Worm (Caenorhabditis elegans) whole organism, young adult: ENCODE data around the gene idpp-6.

ENCODE experiments used
- ceh-40 ChIP-seq: fragments of 200-800 bp; sonication (Bioruptor generic); IDR thresholded peaks from 2 replicates; pipeline ENCODE4 v1.3.6; 2022; ENCODE audit warnings: missing genetic modification characterization, missing compliant biosample characterization
- pha-4 ChIP-seq: fragments of 150-350 bp; sonication (generic microtip); optimal IDR thresholded peaks from 2 replicates; lab custom pipeline; 2014; ENCODE audit warnings: missing biosample characterization, missing genetic modification reagents, missing genetic modification characterization
- snpc-3.4 ChIP-seq: sonication (generic microtip); optimal IDR thresholded peaks from 2 replicates; lab custom pipeline; 2017; ENCODE audit warnings: missing genetic modification characterization, mild to moderate bottlenecking, missing compliant biosample characterization, antibody characterized with exemption, moderate library complexity, missing genotype, missing genetic modification reagents
- snpc-4 ChIP-seq, 5 experiments: fragments of 150-350 bp in 1 of 5; sonication (generic microtip) in 4 of 5; optimal IDR thresholded peaks; 2 replicates each; lab custom pipeline; 2014 to 2018; ENCODE audit warnings: missing genetic modification characterization in 5 of 5, missing biosample characterization in 3 of 5, antibody characterized with exemption in 2 of 5, mild to moderate bottlenecking in 2 of 5, missing compliant biosample characterization in 2 of 5, missing genotype in 2 of 5, moderate library complexity in 2 of 5, missing genetic modification reagents in 1 of 5
- tlf-1 ChIP-seq: fragments of 200-800 bp; sonication (Bioruptor generic); optimal IDR thresholded peaks from 2 replicates; lab custom pipeline; 2018; ENCODE audit warnings: mild to moderate bottlenecking, missing genetic modification characterization, missing compliant biosample characterization
- unc-62 ChIP-seq: fragments of 150-350 bp; optimal IDR thresholded peaks from 2 replicates; lab custom pipeline; 2014; ENCODE audit warnings: missing biosample characterization, missing genetic modification reagents, missing genetic modification characterization
- ztf-25 ChIP-seq: fragments of 200-800 bp; sonication (Bioruptor generic); IDR thresholded peaks from 2 replicates; pipeline ENCODE4 v1.3.6; 2022; ENCODE audit warnings: missing genetic modification reagents, missing genetic modification characterization, missing compliant biosample characterization
- ztf-28 ChIP-seq: fragments of 200-800 bp; sonication (Bioruptor generic); IDR thresholded peaks from 2 replicates; pipeline ENCODE4 v1.3.6; 2022; ENCODE audit warnings: missing genetic modification reagents, missing genetic modification characterization, missing compliant biosample characterization

DNA sequence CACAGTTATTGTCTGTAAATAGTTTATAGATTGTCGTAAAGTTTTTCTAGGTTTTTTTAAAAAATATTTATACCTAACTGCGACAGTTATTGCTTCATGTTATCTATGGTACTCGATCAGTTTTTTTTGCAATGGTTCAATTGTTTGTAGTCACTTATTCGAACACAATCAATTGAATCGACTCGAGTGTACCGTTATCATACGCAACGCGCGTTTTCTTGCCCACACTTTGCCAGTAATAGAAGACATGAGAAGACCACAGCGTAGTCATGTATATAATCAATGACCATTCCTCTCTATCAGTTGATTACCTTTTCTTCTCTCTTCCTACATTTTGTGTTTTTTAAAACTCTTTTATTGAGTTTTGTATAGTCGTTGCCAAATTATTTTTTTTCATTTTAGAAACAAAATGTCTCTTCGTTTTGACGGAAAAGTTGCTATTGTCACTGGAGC is 35.1 kb downstream of the idpp-6 start, which contains the start of gene dhs-28:
- TF ChIP-seq unc-62: peak; percentile 6
- TF ChIP-seq tlf-1 (GFP tag; lab: Kevin White, UChicago): no peak
- TF ChIP-seq pha-4: no peak
- no peak for TF ChIP-seq ceh-40 (GFP tag; lab: Robert Waterston, UW)
- TF ChIP-seq ztf-28 (GFP tag; lab: Robert Waterston, UW): no peak
- TF ChIP-seq snpc-3.4 (tag; lab: Kevin White, UChicago): no peak
- TF ChIP-seq ztf-25 (GFP tag; lab: Robert Waterston, UW): no peak
- TF ChIP-seq snpc-4 (GFP tag; optimal IDR thresholded peaks at IDR 0.05; lab: Kevin White, UChicago): no peak
- TF ChIP-seq snpc-4 (tag; optimal IDR thresholded peaks at IDR 0.05; lab: Kevin White, UChicago): no peak
